Worm (Caenorhabditis elegans) whole organism, L3 larva: ENCODE results near the gene col-142.
A peak's percentile ranks its signal among the peaks of the same experiment; 100 is the strongest.

ENCODE experiments used
- R02D3.7 ChIP-seq: fragments of 150-350 bp; optimal IDR thresholded peaks from 2 replicates; lab custom pipeline; 2014; ENCODE audit warnings: missing biosample characterization, missing genetic modification characterization
- ZK546.5 ChIP-seq: sonication (generic microtip); optimal IDR thresholded peaks from 2 replicates; lab custom pipeline; 2017; ENCODE audit warnings: missing biosample characterization, missing genetic modification characterization
- aly-2 ChIP-seq: fragments of 150-350 bp; optimal IDR thresholded peaks from 2 replicates; lab custom pipeline; 2014; ENCODE audit warnings: missing biosample characterization, missing genetic modification characterization
- ama-1 ChIP-seq: fragments of 150-350 bp; optimal IDR thresholded peaks from 2 replicates; lab custom pipeline; 2018
- ceh-16 ChIP-seq: sonication (generic microtip); optimal IDR thresholded peaks from 2 replicates; lab custom pipeline; 2017; ENCODE audit warnings: missing biosample characterization, missing genetic modification characterization
- ceh-28 ChIP-seq: fragments of 150-350 bp; optimal IDR thresholded peaks from 2 replicates; lab custom pipeline; 2014; ENCODE audit warnings: missing biosample characterization, missing genetic modification reagents, missing genetic modification characterization
- ceh-82 ChIP-seq: fragments of 150-350 bp; optimal IDR thresholded peaks from 2 replicates; lab custom pipeline; 2014; ENCODE audit warnings: missing biosample characterization, missing genetic modification characterization
- ceh-9 ChIP-seq: sonication (generic microtip); optimal IDR thresholded peaks from 2 replicates; lab custom pipeline; 2018; ENCODE audit warnings: missing biosample characterization, missing genetic modification characterization
- egl-27 ChIP-seq: sonication (generic microtip); optimal IDR thresholded peaks from 4 replicates; lab custom pipeline; 2017; ENCODE audit warnings: missing biosample characterization, missing genetic modification reagents, missing genetic modification characterization
- egl-5 ChIP-seq: fragments of 150-350 bp; optimal IDR thresholded peaks from 2 replicates; lab custom pipeline; 2017; ENCODE audit warnings: missing biosample characterization, missing genetic modification reagents, missing genetic modification characterization, inconsistent platforms
- elt-1 ChIP-seq: fragments of 150-350 bp; optimal IDR thresholded peaks from 2 replicates; lab custom pipeline; 2014; ENCODE audit warnings: missing biosample characterization, missing genetic modification characterization
- elt-2 ChIP-seq: sonication (generic microtip); optimal IDR thresholded peaks from 2 replicates; lab custom pipeline; 2016; ENCODE audit warnings: missing genetic modification reagents, mild to moderate bottlenecking, missing genetic modification characterization, missing compliant biosample characterization
- elt-3 ChIP-seq, 3 experiments: fragments of 150-350 bp in 1 of 3; sonication (generic microtip) in 2 of 3; optimal IDR thresholded peaks; 2 replicates in 2 of 3; 4 replicates in 1 of 3; lab custom pipeline; 2014 to 2017; ENCODE audit warnings: missing biosample characterization in 3 of 3, missing genetic modification characterization in 3 of 3
- eor-1 ChIP-seq, 2 experiments: fragments of 150-350 bp; optimal IDR thresholded peaks; 2 replicates each; lab custom pipeline; 2014 to 2018; ENCODE audit warnings: missing biosample characterization in 2 of 2, missing genetic modification characterization in 2 of 2
- fkh-10 ChIP-seq: sonication (generic microtip); optimal IDR thresholded peaks from 2 replicates; lab custom pipeline; 2017; ENCODE audit warnings: missing biosample characterization, missing genetic modification reagents, missing genetic modification characterization
- fkh-2 ChIP-seq: fragments of 150-350 bp; optimal IDR thresholded peaks from 2 replicates; lab custom pipeline; 2014; ENCODE audit warnings: missing biosample characterization, missing genetic modification reagents, missing genetic modification characterization
- fos-1 ChIP-seq: fragments of 150-350 bp; optimal IDR thresholded peaks from 2 replicates; lab custom pipeline; 2014; ENCODE audit warnings: missing biosample characterization, missing genetic modification characterization
- hmg-11 ChIP-seq: sonication (generic microtip); optimal IDR thresholded peaks from 2 replicates; lab custom pipeline; 2016; ENCODE audit warnings: missing genetic modification characterization, missing compliant biosample characterization
- jun-1 ChIP-seq: fragments of 150-350 bp; optimal IDR thresholded peaks from 2 replicates; lab custom pipeline; 2014; ENCODE audit warnings: missing biosample characterization, missing genetic modification reagents, missing genetic modification characterization
- lin-39 ChIP-seq: fragments of 150-350 bp; optimal IDR thresholded peaks from 2 replicates; lab custom pipeline; 2018; ENCODE audit warnings: missing biosample characterization, missing genetic modification reagents, missing genetic modification characterization
- lsy-12 ChIP-seq: sonication (generic microtip); optimal IDR thresholded peaks from 2 replicates; lab custom pipeline; 2016; ENCODE audit warnings: mild to moderate bottlenecking, missing genetic modification characterization, missing compliant biosample characterization
- mdl-1 ChIP-seq: fragments of 150-350 bp; optimal IDR thresholded peaks from 2 replicates; lab custom pipeline; 2014; ENCODE audit warnings: missing biosample characterization, missing genetic modification characterization
- mml-1 ChIP-seq: fragments of 150-350 bp; sonication (generic microtip); optimal IDR thresholded peaks from 3 replicates; lab custom pipeline; 2014; ENCODE audit warnings: missing biosample characterization, missing genetic modification characterization
- nfya-1 ChIP-seq: sonication (generic microtip); optimal IDR thresholded peaks from 2 replicates; lab custom pipeline; 2017; ENCODE audit warnings: missing genetic modification characterization, mild to moderate bottlenecking, missing compliant biosample characterization, antibody characterized with exemption, moderate library complexity; ENCODE audit not compliant: insufficient read depth
- nhr-11 ChIP-seq: fragments of 150-350 bp; optimal IDR thresholded peaks from 2 replicates; lab custom pipeline; 2014; ENCODE audit warnings: missing biosample characterization, missing genetic modification characterization
- nhr-12 ChIP-seq: fragments of 150-350 bp; optimal IDR thresholded peaks from 2 replicates; lab custom pipeline; 2014; ENCODE audit warnings: missing biosample characterization, missing genetic modification characterization
- nhr-23 ChIP-seq: fragments of 150-350 bp; optimal IDR thresholded peaks from 2 replicates; lab custom pipeline; 2014; ENCODE audit warnings: missing biosample characterization, missing genetic modification reagents, missing genetic modification characterization
- nhr-237 ChIP-seq: fragments of 150-350 bp; optimal IDR thresholded peaks from 2 replicates; lab custom pipeline; 2014; ENCODE audit warnings: missing biosample characterization, missing genetic modification characterization
- nhr-25 ChIP-seq: sonication (generic microtip); optimal IDR thresholded peaks from 2 replicates; lab custom pipeline; 2017; ENCODE audit warnings: missing biosample characterization, missing genetic modification characterization
- nhr-43 ChIP-seq: sonication (generic microtip); optimal IDR thresholded peaks from 2 replicates; lab custom pipeline; 2016; ENCODE audit warnings: mild to moderate bottlenecking, missing genetic modification characterization, missing compliant biosample characterization; ENCODE audit not compliant: poor library complexity, severe bottlenecking
- nhr-67 ChIP-seq: fragments of 150-350 bp; optimal IDR thresholded peaks from 2 replicates; lab custom pipeline; 2014; ENCODE audit warnings: missing biosample characterization, missing genetic modification characterization
- nhr-76 ChIP-seq: fragments of 150-350 bp; sonication (generic microtip); optimal IDR thresholded peaks from 5 replicates; lab custom pipeline; 2014; ENCODE audit warnings: missing biosample characterization, missing genetic modification characterization
- nhr-77 ChIP-seq: fragments of 150-350 bp; optimal IDR thresholded peaks from 2 replicates; lab custom pipeline; 2014; ENCODE audit warnings: missing biosample characterization, missing genetic modification characterization
- pha-4 ChIP-seq: fragments of 150-350 bp; optimal IDR thresholded peaks from 2 replicates; lab custom pipeline; 2014; ENCODE audit warnings: missing biosample characterization, missing genetic modification reagents, missing genetic modification characterization
- pqm-1 ChIP-seq: fragments of 150-350 bp; optimal IDR thresholded peaks from 2 replicates; lab custom pipeline; 2017; ENCODE audit warnings: missing biosample characterization, missing genetic modification characterization, inconsistent platforms
- sea-2 ChIP-seq: fragments of 150-350 bp; sonication (generic microtip); optimal IDR thresholded peaks from 4 replicates; lab custom pipeline; 2014; ENCODE audit warnings: missing biosample characterization, missing genetic modification reagents, missing genetic modification characterization
- skn-1 ChIP-seq: fragments of 150-350 bp; optimal IDR thresholded peaks from 2 replicates; lab custom pipeline; 2014; ENCODE audit warnings: missing biosample characterization, missing genetic modification characterization
- snpc-4 ChIP-seq: fragments of 150-350 bp; optimal IDR thresholded peaks from 2 replicates; lab custom pipeline; 2014; ENCODE audit warnings: missing biosample characterization, missing genetic modification characterization
- tbx-2 ChIP-seq: sonication (generic microtip); optimal IDR thresholded peaks from 2 replicates; lab custom pipeline; 2016; ENCODE audit warnings: mild to moderate bottlenecking, missing genetic modification characterization, missing compliant biosample characterization
- unc-39 ChIP-seq: sonication (generic microtip); optimal IDR thresholded peaks from 4 replicates; lab custom pipeline; 2017; ENCODE audit warnings: missing biosample characterization, missing genetic modification characterization
- unc-62 ChIP-seq: fragments of 150-350 bp; sonication (generic microtip); optimal IDR thresholded peaks from 4 replicates; lab custom pipeline; 2014; ENCODE audit warnings: missing biosample characterization, missing genetic modification reagents, missing genetic modification characterization
- zag-1 ChIP-seq: fragments of 150-350 bp; optimal IDR thresholded peaks from 2 replicates; lab custom pipeline; 2014; ENCODE audit warnings: missing biosample characterization, missing genetic modification characterization
- ztf-11 ChIP-seq: fragments of 150-350 bp; optimal IDR thresholded peaks from 2 replicates; lab custom pipeline; 2014; ENCODE audit warnings: missing biosample characterization, missing genetic modification characterization
- ztf-4 ChIP-seq: fragments of 150-350 bp; optimal IDR thresholded peaks from 2 replicates; lab custom pipeline; 2014; ENCODE audit warnings: missing biosample characterization, missing genetic modification characterization

Gene col-142

ce11 chrV:6830755-6831227 is at the start of gene col-142:
col-142 (plus strand) TSS chrV:6831177.
- TF ChIP-seq nhr-23 (tag; lab: Kevin White, UChicago) (peak; percentile 54), pha-4 (tag; lab: Kevin White, UChicago) (no peak)

DNA sequence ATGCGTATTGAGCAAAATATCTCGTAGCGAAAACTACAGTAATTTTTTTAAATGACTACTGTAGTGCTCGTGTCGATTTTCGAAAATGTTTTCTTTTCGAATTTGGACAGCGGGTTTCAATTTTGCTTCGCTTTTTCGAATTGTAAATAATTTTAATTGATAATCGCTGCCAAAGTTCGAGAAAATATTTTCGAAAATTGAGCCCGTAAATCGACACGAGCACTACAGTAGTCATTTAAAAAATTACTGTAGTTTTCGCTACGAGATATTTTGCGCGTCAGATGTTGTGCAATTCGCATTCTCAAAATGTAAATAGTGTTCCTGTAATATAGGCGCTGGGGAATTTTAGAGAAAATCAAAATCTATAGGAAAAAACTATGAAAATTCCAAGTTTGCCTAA is 48.7 kb upstream of the col-142 start:
- TF ChIP-seq nhr-12 (no peak), egl-5 (tag; lab: Kevin White, UChicago) (no peak), nhr-67 (no peak), nhr-237 (tag; lab: Kevin White, UChicago) (no peak), nhr-43 (tag; lab: Kevin White, UChicago) (no peak), elt-1 (tag; lab: Kevin White, UChicago) (no peak), ceh-28 (tag; lab: Kevin White, UChicago) (no peak), pqm-1 (tag; lab: Kevin White, UChicago) (no peak), unc-39 (tag; lab: Kevin White, UChicago) (no peak), nhr-11 (tag; lab: Kevin White, UChicago) (no peak), ama-1 (lab: Kevin White, UChicago) (no peak), ztf-11 (tag; lab: Kevin White, UChicago) (no peak), eor-1 (tag; optimal IDR thresholded peaks at IDR 0.05; lab: Kevin White, UChicago) (no peak), elt-3 (tag; optimal IDR thresholded peaks at IDR 0.05; lab: Kevin White, UChicago) (no peak), hmg-11 (tag; lab: Kevin White, UChicago) (no peak), unc-62 (no peak), elt-2 (tag; lab: Kevin White, UChicago) (no peak), mml-1 (tag; lab: Kevin White, UChicago) (no peak), fkh-10 (GFP tag; lab: Kevin White, UChicago) (no peak), nfya-1 (tag; lab: Kevin White, UChicago) (no peak)

DNA sequence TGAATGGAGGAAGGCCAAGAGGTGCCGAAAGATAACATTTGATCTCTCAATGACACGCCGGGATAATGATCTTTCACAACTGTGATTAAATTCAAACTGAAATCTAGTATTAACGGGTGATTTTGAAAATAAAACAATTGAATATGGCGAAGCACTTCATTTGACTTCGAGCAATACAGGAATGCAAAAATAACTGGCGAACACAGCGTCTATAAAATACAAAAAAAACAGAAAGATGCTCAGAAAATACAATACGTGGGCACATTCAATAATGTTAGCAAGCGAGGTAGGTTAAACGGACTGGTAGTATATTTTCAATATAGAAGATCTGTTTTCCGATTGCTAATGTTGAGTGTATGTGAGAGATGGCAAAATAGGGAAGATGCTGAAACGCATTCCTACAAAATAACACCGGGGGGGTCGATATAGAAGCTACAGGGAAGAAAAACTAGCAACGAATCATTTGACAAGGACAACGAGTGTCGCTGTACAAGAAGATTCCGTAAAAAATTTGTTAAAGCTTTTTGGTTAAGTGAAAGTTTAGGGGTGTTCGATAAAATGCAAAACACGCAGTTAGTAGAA is 47.8 kb upstream of the col-142 start:
- TF ChIP-seq ceh-16 (tag; lab: Kevin White, UChicago): no peak

DNA sequence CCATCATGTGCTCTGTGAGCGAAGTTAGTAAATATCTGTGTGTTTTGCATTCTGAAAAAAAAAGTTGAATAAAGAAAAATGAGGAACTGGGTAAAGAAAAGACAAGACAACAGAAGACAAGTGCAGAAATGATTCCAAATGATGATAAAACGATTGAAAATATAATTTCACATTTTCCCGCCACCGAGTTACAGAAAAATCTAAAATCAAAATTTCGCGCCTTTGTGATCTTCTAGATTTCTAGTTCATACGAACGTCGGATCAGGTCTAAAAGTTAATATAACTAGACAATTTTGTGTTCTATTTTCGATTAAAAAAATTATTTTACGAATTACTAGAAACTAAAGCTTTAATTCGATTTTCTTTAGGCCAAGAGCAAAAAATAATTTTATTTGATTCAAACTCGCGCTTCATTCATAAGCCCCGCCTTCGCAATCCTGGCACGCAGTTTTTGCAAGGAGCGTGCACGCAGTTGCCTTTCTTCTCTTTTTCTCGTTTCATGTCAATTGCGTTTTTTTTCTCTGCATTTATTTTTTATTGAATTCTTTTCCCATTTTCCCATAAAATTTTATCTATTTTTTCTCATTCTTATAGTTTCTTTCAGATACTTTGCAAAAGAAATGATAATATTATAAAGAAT is 46.0 kb upstream of the col-142 start, which contains the start of the genes spn-4 and spe-39:
Gene spn-4, minus strand, starts transcription at position 51 of the 640 bp plus-strand sequence.
Gene spe-39, plus strand, starts transcription at position 599 of the 640 bp plus-strand sequence.
- peak; percentile 28 for TF ChIP-seq nhr-67
- peak; percentile 10 for TF ChIP-seq lsy-12 (tag; lab: Kevin White, UChicago)
- peak; percentile 47 for TF ChIP-seq snpc-4 (tag; lab: Kevin White, UChicago)
- peak; percentile 66 for TF ChIP-seq R02D3.7 (tag; lab: Kevin White, UChicago)
- no peak for TF ChIP-seq fos-1 (tag; lab: Kevin White, UChicago)
- peak; percentile 65 for TF ChIP-seq lin-39
- no peak for TF ChIP-seq ceh-16 (tag; lab: Kevin White, UChicago)
- TF ChIP-seq ceh-82: no peak
- no peak for TF ChIP-seq ceh-28 (tag; lab: Kevin White, UChicago)
- peak; percentile 10 for TF ChIP-seq elt-1 (tag; lab: Kevin White, UChicago)
- no peak for TF ChIP-seq aly-2 (tag; lab: Kevin White, UChicago)
- TF ChIP-seq nhr-76 (tag; lab: Kevin White, UChicago): peak; percentile 51
- TF ChIP-seq unc-39 (tag; lab: Kevin White, UChicago): no peak
- TF ChIP-seq skn-1 (tag; lab: Kevin White, UChicago): peak; percentile 53
- no peak for TF ChIP-seq unc-62
- peak; percentile 77 for TF ChIP-seq nhr-43 (tag; lab: Kevin White, UChicago)
- no peak for TF ChIP-seq nhr-237 (tag; lab: Kevin White, UChicago)
- TF ChIP-seq elt-3 (tag; optimal IDR thresholded peaks at IDR 0.05; lab: Kevin White, UChicago): no peak
- no peak for TF ChIP-seq pha-4 (tag; lab: Kevin White, UChicago)
- TF ChIP-seq zag-1 (tag; lab: Kevin White, UChicago): no peak
- no peak for TF ChIP-seq jun-1 (tag; lab: Kevin White, UChicago)
- no peak for TF ChIP-seq tbx-2 (tag; lab: Kevin White, UChicago)
- TF ChIP-seq fkh-2: no peak
- peak; percentile 81 for TF ChIP-seq nhr-23 (tag; lab: Kevin White, UChicago)
- TF ChIP-seq ztf-4 (tag; lab: Kevin White, UChicago): no peak
- TF ChIP-seq fkh-10 (GFP tag; lab: Kevin White, UChicago): no peak
- no peak for TF ChIP-seq nhr-11 (tag; lab: Kevin White, UChicago)
- TF ChIP-seq sea-2 (GFP tag; lab: Kevin White, UChicago): no peak
- TF ChIP-seq eor-1 (tag; optimal IDR thresholded peaks at IDR 0.05; lab: Kevin White, UChicago): no peak
- no peak for TF ChIP-seq ztf-11 (tag; lab: Kevin White, UChicago)
- peak; percentile 34 for TF ChIP-seq nhr-25 (tag; lab: Kevin White, UChicago)
- no peak for TF ChIP-seq nhr-77 (tag; lab: Kevin White, UChicago)
- no peak for TF ChIP-seq egl-27 (tag; lab: Kevin White, UChicago)
- TF ChIP-seq pqm-1 (tag; lab: Kevin White, UChicago): peak; percentile 29
- TF ChIP-seq ceh-9: no peak
- no peak for TF ChIP-seq ZK546.5 (tag; lab: Kevin White, UChicago)
- TF ChIP-seq mdl-1: no peak
- TF ChIP-seq mml-1 (tag; lab: Kevin White, UChicago): no peak
